Fruit fly (Drosophila melanogaster) whole organism, embryonic: Measurements from ENCODE around the gene CG14958.

Source experiments
- Adf1 ChIP-seq: fragments of 200-800 bp; sonication (Bioruptor generic); IDR thresholded peaks from 2 replicates; pipeline ENCODE4 v1.3.6; 2022; ENCODE audit warnings: missing biosample characterization, missing genetic modification characterization
- BtbVII ChIP-seq: fragments of 200-800 bp; sonication (Bioruptor generic); optimal IDR thresholded peaks from 3 replicates; lab custom pipeline; 2017; ENCODE audit warnings: missing biosample characterization, mild to moderate bottlenecking, missing genetic modification characterization
- CG14441 ChIP-seq: fragments of 200-800 bp; sonication (Bioruptor generic); IDR thresholded peaks from 2 replicates; pipeline ENCODE4 v1.3.6; 2022; ENCODE audit warnings: missing biosample characterization, missing genetic modification characterization
- CG14710 ChIP-seq: fragments of 200-800 bp; sonication (Bioruptor generic); optimal IDR thresholded peaks from 3 replicates; lab custom pipeline; 2019; ENCODE audit warnings: missing biosample characterization, mild to moderate bottlenecking, missing genetic modification characterization, moderate library complexity
- CG16813 ChIP-seq: fragments of 200-800 bp; sonication (Bioruptor generic); IDR thresholded peaks from 3 replicates; pipeline ENCODE4 v1.3.6; 2022; ENCODE audit warnings: missing biosample characterization, missing genetic modification characterization; ENCODE audit not compliant: partially characterized antibody
- CG17361 ChIP-seq: fragments of 200-800 bp; sonication (Bioruptor generic); IDR thresholded peaks from 3 replicates; pipeline ENCODE4 v1.3.6; 2022; ENCODE audit warnings: missing biosample characterization, missing genetic modification characterization
- CG17829 ChIP-seq: fragments of 200-800 bp; optimal IDR thresholded peaks from 2 replicates; lab custom pipeline; 2019; ENCODE audit warnings: missing biosample characterization, mild to moderate bottlenecking, missing genetic modification characterization, moderate library complexity
- CG2116 ChIP-seq: fragments of 200-800 bp; sonication (Bioruptor generic); optimal IDR thresholded peaks from 3 replicates; lab custom pipeline; 2018; ENCODE audit warnings: missing biosample characterization, mild to moderate bottlenecking, missing genetic modification characterization
- CG3281 ChIP-seq: fragments of 200-800 bp; sonication (Bioruptor generic); optimal IDR thresholded peaks from 3 replicates; lab custom pipeline; 2017; ENCODE audit warnings: missing biosample characterization, mild to moderate bottlenecking, missing genetic modification characterization
- CG3726 ChIP-seq: fragments of 200-800 bp; sonication (Bioruptor generic); IDR thresholded peaks from 3 replicates; pipeline ENCODE4, ENCODE4 v1.3.6; 2022; ENCODE audit warnings: missing biosample characterization, missing genetic modification characterization
- CG3995 ChIP-seq: fragments of 200-800 bp; sonication (Bioruptor generic); optimal IDR thresholded peaks from 3 replicates; lab custom pipeline; 2016; ENCODE audit warnings: missing biosample characterization, missing genetic modification characterization
- CG4424 ChIP-seq: fragments of 200-800 bp; sonication (Bioruptor generic); optimal IDR thresholded peaks from 3 replicates; lab custom pipeline; 2016; ENCODE audit warnings: missing biosample characterization, missing genetic modification characterization
- CG4617 ChIP-seq: fragments of 200-800 bp; sonication (Bioruptor generic); optimal IDR thresholded peaks from 3 replicates; lab custom pipeline; 2016; ENCODE audit warnings: missing biosample characterization, missing genetic modification characterization, borderline replicate concordance
- CG6791 ChIP-seq: fragments of 200-800 bp; sonication (Bioruptor generic); IDR thresholded peaks from 3 replicates; pipeline ENCODE4 v1.3.6; 2022; ENCODE audit warnings: missing biosample characterization, missing genetic modification characterization; ENCODE audit not compliant: partially characterized antibody
- CG7357 ChIP-seq: fragments of 200-800 bp; sonication (Bioruptor generic); IDR thresholded peaks from 3 replicates; pipeline ENCODE4 v1.3.6; 2022; ENCODE audit warnings: missing biosample characterization, missing genetic modification characterization
- CG7556 ChIP-seq: fragments of 200-800 bp; sonication (Bioruptor generic); optimal IDR thresholded peaks from 2 replicates; lab custom pipeline; 2017; ENCODE audit warnings: missing biosample characterization, mild to moderate bottlenecking, missing genetic modification characterization
- CG9609 ChIP-seq: fragments of 200-800 bp; sonication (Bioruptor generic); optimal IDR thresholded peaks from 3 replicates; lab custom pipeline; 2016; ENCODE audit warnings: missing biosample characterization, missing genetic modification characterization
- CG9797 ChIP-seq: fragments of 200-800 bp; sonication (Bioruptor generic); optimal IDR thresholded peaks from 3 replicates; lab custom pipeline; 2018; ENCODE audit warnings: missing biosample characterization, mild to moderate bottlenecking, missing genetic modification characterization
- Camta ChIP-seq: fragments of 200-800 bp; sonication (Bioruptor generic); optimal IDR thresholded peaks from 2 replicates; lab custom pipeline; 2016; ENCODE audit warnings: missing biosample characterization, missing genetic modification characterization
- D19B ChIP-seq: fragments of 200-800 bp; sonication (Bioruptor generic); optimal IDR thresholded peaks from 2 replicates; lab custom pipeline; 2017; ENCODE audit warnings: missing biosample characterization, mild to moderate bottlenecking, missing genetic modification characterization
- Dll ChIP-seq: fragments of 200-800 bp; sonication (Bioruptor generic); IDR thresholded peaks from 4 replicates; pipeline ENCODE4 v1.3.6; 2022; ENCODE audit warnings: missing biosample characterization, missing genetic modification characterization; ENCODE audit not compliant: partially characterized antibody
- HHEX ChIP-seq: fragments of 200-800 bp; sonication (Bioruptor generic); optimal IDR thresholded peaks from 3 replicates; lab custom pipeline; 2017; ENCODE audit warnings: missing biosample characterization, mild to moderate bottlenecking, missing genetic modification characterization, missing genetic modification reagents
- Hand ChIP-seq: fragments of 200-800 bp; sonication (Bioruptor generic); optimal IDR thresholded peaks from 2 replicates; lab custom pipeline; 2017; ENCODE audit warnings: mild to moderate bottlenecking, missing biosample characterization, missing genetic modification reagents, missing genetic modification characterization
- MBD-R2 ChIP-seq: fragments of 200-800 bp; sonication (Bioruptor generic); IDR thresholded peaks from 2 replicates; pipeline ENCODE4 v1.3.6; 2022; ENCODE audit warnings: missing biosample characterization, missing genetic modification characterization
- Med ChIP-seq: fragments of 200-800 bp; sonication (Bioruptor generic); peaks from one replicate; lab custom pipeline; 2016; ENCODE audit warnings: missing biosample characterization, missing genetic modification characterization, mild to moderate bottlenecking, inconsistent platforms, moderate library complexity
- NC2β ChIP-seq: fragments of 200-800 bp; sonication (Bioruptor generic); optimal IDR thresholded peaks from 2 replicates; lab custom pipeline; 2016; ENCODE audit warnings: missing biosample characterization, missing genetic modification characterization
- Oaz ChIP-seq: fragments of 200-800 bp; sonication (Bioruptor generic); IDR thresholded peaks from 2 replicates; pipeline ENCODE4 v1.3.6; 2022; ENCODE audit warnings: missing biosample characterization, missing genetic modification characterization
- Pdp1 ChIP-seq, 2 experiments: fragments of 200-800 bp; sonication (Bioruptor generic); optimal IDR thresholded peaks; 3 replicates each; lab custom pipeline; 2016; ENCODE audit warnings: missing biosample characterization in 2 of 2, missing genetic modification characterization in 2 of 2, mild to moderate bottlenecking in 1 of 2, moderate library complexity in 1 of 2
- Scr ChIP-seq: fragments of 200-800 bp; sonication (Bioruptor generic); IDR thresholded peaks from 2 replicates; pipeline ENCODE4 v1.3.6; 2022; ENCODE audit warnings: missing biosample characterization, missing genetic modification characterization; ENCODE audit not compliant: partially characterized antibody
- Sin3A ChIP-seq: fragments of >200 bp; optimal IDR thresholded peaks from 2 replicates; lab custom pipeline; 2018
- Stat92E ChIP-seq, 3 experiments: fragments of >200 bp in 2 of 3; fragments of 200-800 bp in 1 of 3; sonication (Bioruptor generic) in 1 of 3; optimal IDR thresholded peaks; 2 replicates each; lab custom pipeline; 2017 to 2019; ENCODE audit warnings: missing biosample characterization in 3 of 3, missing genetic modification characterization in 3 of 3, mild to moderate bottlenecking in 1 of 3, moderate library complexity in 1 of 3
- Taf1 ChIP-seq: fragments of 200-800 bp; sonication (Bioruptor generic); IDR thresholded peaks from 2 replicates; pipeline ENCODE4 v1.3.6; 2022; ENCODE audit warnings: missing biosample characterization, missing genetic modification characterization
- Xbp1 ChIP-seq: fragments of 200-800 bp; sonication (Bioruptor generic); optimal IDR thresholded peaks from 3 replicates; lab custom pipeline; 2016; ENCODE audit warnings: missing biosample characterization, mild to moderate bottlenecking, missing genetic modification characterization
- az2 ChIP-seq: fragments of 200-800 bp; sonication (Bioruptor generic); optimal IDR thresholded peaks from 3 replicates; lab custom pipeline; 2016; ENCODE audit warnings: missing biosample characterization, missing genetic modification characterization
- bigmax ChIP-seq: fragments of 200-800 bp; sonication (Bioruptor generic); optimal IDR thresholded peaks from 2 replicates; lab custom pipeline; 2018; ENCODE audit warnings: missing biosample characterization, mild to moderate bottlenecking, missing genetic modification characterization
- btn ChIP-seq: fragments of 200-800 bp; sonication (Bioruptor generic); optimal IDR thresholded peaks from 2 replicates; lab custom pipeline; 2016; ENCODE audit warnings: missing biosample characterization, missing genetic modification characterization
- chn ChIP-seq: fragments of 200-800 bp; sonication (Bioruptor generic); optimal IDR thresholded peaks from 2 replicates; lab custom pipeline; 2016; ENCODE audit warnings: missing biosample characterization, missing genetic modification characterization
- ci ChIP-seq: fragments of 200-800 bp; sonication (Bioruptor generic); IDR thresholded peaks from 3 replicates; pipeline ENCODE4 v1.3.6; 2022; ENCODE audit warnings: missing biosample characterization, missing genetic modification characterization
- dysf ChIP-seq: fragments of 200-800 bp; sonication (Bioruptor generic); IDR thresholded peaks from 3 replicates; pipeline ENCODE4 v1.3.6; 2022; ENCODE audit warnings: missing biosample characterization, missing genetic modification characterization
- ems ChIP-seq: fragments of 200-800 bp; sonication (Bioruptor generic); optimal IDR thresholded peaks from 3 replicates; lab custom pipeline; 2016; ENCODE audit warnings: missing biosample characterization, missing genetic modification characterization
- gfzf ChIP-seq: fragments of 200-800 bp; sonication (Bioruptor generic); optimal IDR thresholded peaks from 2 replicates; lab custom pipeline; 2016; ENCODE audit warnings: missing biosample characterization, mild to moderate bottlenecking, missing genetic modification characterization, moderate library complexity
- gsb ChIP-seq: fragments of 200-800 bp; sonication (Bioruptor generic); IDR thresholded peaks from 2 replicates; pipeline ENCODE4 v1.3.6; 2022; ENCODE audit warnings: missing biosample characterization, missing genetic modification characterization
- her ChIP-seq: fragments of 200-800 bp; sonication (Bioruptor generic); optimal IDR thresholded peaks from 2 replicates; lab custom pipeline; 2016; ENCODE audit warnings: missing biosample characterization, missing genetic modification characterization
- jumu ChIP-seq: fragments of 200-800 bp; sonication (Bioruptor generic); optimal IDR thresholded peaks from 3 replicates; lab custom pipeline; 2016; ENCODE audit warnings: missing biosample characterization, missing genetic modification characterization
- phol ChIP-seq: fragments of 200-800 bp; sonication (Bioruptor generic); optimal IDR thresholded peaks from 3 replicates; lab custom pipeline; 2018; ENCODE audit warnings: missing biosample characterization, mild to moderate bottlenecking, missing genetic modification characterization, moderate library complexity
- pum ChIP-seq: fragments of 200-800 bp; sonication (Bioruptor generic); optimal IDR thresholded peaks from 2 replicates; lab custom pipeline; 2016; ENCODE audit warnings: missing biosample characterization, missing genetic modification characterization
- sens ChIP-seq: fragments of 200-800 bp; sonication (Bioruptor generic); peaks from one replicate; lab custom pipeline; 2016; ENCODE audit warnings: missing biosample characterization, missing genetic modification characterization
- sim ChIP-seq: fragments of 200-800 bp; sonication (Bioruptor generic); IDR thresholded peaks from 2 replicates; pipeline ENCODE4 v1.3.6; 2022; ENCODE audit warnings: missing biosample characterization, missing genetic modification characterization
- sima ChIP-seq: fragments of 200-800 bp; sonication (Bioruptor generic); optimal IDR thresholded peaks from 2 replicates; lab custom pipeline; 2016; ENCODE audit warnings: missing biosample characterization, missing genetic modification characterization
- vnd ChIP-seq: fragments of 200-800 bp; sonication (Bioruptor generic); IDR thresholded peaks from 3 replicates; pipeline ENCODE4 v1.3.6; 2022; ENCODE audit warnings: missing biosample characterization, missing genetic modification characterization; ENCODE audit not compliant: partially characterized antibody
- zfh2 ChIP-seq: fragments of 200-800 bp; sonication (Bioruptor generic); optimal IDR thresholded peaks from 2 replicates; lab custom pipeline; 2016; ENCODE audit warnings: missing biosample characterization, missing genetic modification characterization

Gene CG14958

dm6 chr3L:3164951-3165350, 24.8 kb upstream of the CG14958 start, which contains the start of gene CG32280 (continued):
- TF ChIP-seq CG9609 (peak; percentile 20), NC2β (GFP tag; lab: Kevin White, UChicago) (peak; percentile 33), Taf1 (no peak), sima (GFP tag; lab: Kevin White, UChicago) (no peak), az2 (GFP tag; lab: Kevin White, UChicago) (peak; percentile 1), Adf1 (GFP tag; lab: Robert Waterston, UW) (0 out of 2 replicates have a peak, but pooled peaks have one; percentile 12), ems (GFP tag; lab: Kevin White, UChicago) (peak; percentile 22), Camta (GFP tag; lab: Kevin White, UChicago) (no peak), BtbVII (no peak), zfh2 (GFP tag; lab: Kevin White, UChicago) (peak; percentile 31), Sin3A (lab: Kevin White, UChicago) (peak; percentile 41), CG17361 (GFP tag; lab: Robert Waterston, UW) (0 out of 3 replicates have a peak, but pooled peaks have one; percentile 12), Dll (GFP tag; lab: Robert Waterston, UW) (peak; percentile 82), vnd (GFP tag; lab: Robert Waterston, UW) (peak; percentile 84), chn (GFP tag; lab: Kevin White, UChicago) (no peak), CG14441 (GFP tag; lab: Robert Waterston, UW) (peak; percentile 46; the same call in 1 of the 2 replicates), sim (0 out of 2 replicates have a peak, but pooled peaks have one; percentile 19), CG7556 (GFP tag; lab: Kevin White, UChicago) (no peak), CG2116 (peak; percentile 76), CG17829 (tag; lab: Kevin White, UChicago) (peak; percentile 33), CG16813 (GFP tag; lab: Robert Waterston, UW) (peak; percentile 82), CG9797 (GFP tag; lab: Kevin White, UChicago) (peak; percentile 77), pum (GFP tag; lab: Kevin White, UChicago) (peak; percentile 6), HHEX (GFP tag; lab: Kevin White, UChicago) (peak; percentile 47), Scr (GFP tag; lab: Robert Waterston, UW) (peak; percentile 84), gfzf (GFP tag; lab: Kevin White, UChicago) (peak; percentile 86), Oaz (no peak), Med (GFP tag; lab: Kevin White, UChicago) (peak; percentile 87), CG7357 (GFP tag; lab: Robert Waterston, UW) (no peak), phol (peak; percentile 29), CG3995 (GFP tag; lab: Kevin White, UChicago) (peak; percentile 77), dysf (GFP tag; lab: Robert Waterston, UW) (peak; percentile 35; the same call in 1 of the 3 replicates), MBD-R2 (peak; percentile 82), CG6791 (GFP tag; lab: Robert Waterston, UW) (peak; percentile 89), Hand (GFP tag; lab: Kevin White, UChicago) (no peak), CG14710 (tag; lab: Kevin White, UChicago) (peak; percentile 31), her (peak; percentile 37), bigmax (GFP tag; lab: Kevin White, UChicago) (no peak), CG3726 (GFP tag; lab: Robert Waterston, UW) (no peak), sens (GFP tag; lab: Kevin White, UChicago) (peak; percentile 91), D19B (peak; percentile 22), ci (GFP tag; lab: Robert Waterston, UW) (peak; percentile 68; the same call in 1 of the 3 replicates), CG4617 (GFP tag; lab: Kevin White, UChicago) (peak; percentile 52), Pdp1 (GFP tag; optimal IDR thresholded peaks at IDR 0.05; lab: Kevin White, UChicago) (peak in 1 of 2 experiments; percentile 49), CG4424 (GFP tag; lab: Kevin White, UChicago) (peak; percentile 6), Xbp1 (peak; percentile 13), Stat92E (GFP tag; optimal IDR thresholded peaks at IDR 0.05; lab: Kevin White, UChicago) (peak in 1 of 3 experiments; percentile 61), jumu (GFP tag; lab: Kevin White, UChicago) (peak; percentile 21), gsb (GFP tag; lab: Robert Waterston, UW) (no peak), CG3281 (peak; percentile 24), btn (GFP tag; lab: Kevin White, UChicago) (no peak)
